Fruit fly (Drosophila melanogaster) whole organism, prepupa: ENCODE measurements around the gene wb.

Experiments
- Blimp-1 ChIP-seq: fragments of 200-800 bp; sonication (Bioruptor generic); optimal IDR thresholded peaks from 3 replicates; lab custom pipeline; 2017; ENCODE audit warnings: missing biosample characterization, missing genetic modification characterization, mild to moderate bottlenecking, moderate library complexity, missing genetic modification reagents
- CG10631 ChIP-seq: fragments of 200-800 bp; sonication (Bioruptor generic); optimal IDR thresholded peaks from 2 replicates; lab custom pipeline; 2016; ENCODE audit warnings: missing biosample characterization, missing genetic modification characterization
- CG15336 ChIP-seq: fragments of 200-800 bp; sonication (Bioruptor generic); IDR thresholded peaks from 2 replicates; pipeline ENCODE4 v1.3.6; 2022; ENCODE audit warnings: missing biosample characterization, missing genetic modification characterization
- CG1621 ChIP-seq: fragments of 200-800 bp; sonication (Bioruptor generic); optimal IDR thresholded peaks from 3 replicates; lab custom pipeline; 2018; ENCODE audit warnings: missing biosample characterization, mild to moderate bottlenecking, missing genetic modification characterization
- CG16779 ChIP-seq: fragments of 200-800 bp; sonication (Bioruptor generic); optimal IDR thresholded peaks from 3 replicates; lab custom pipeline; 2017; ENCODE audit warnings: missing biosample characterization, mild to moderate bottlenecking, missing genetic modification characterization
- CG3032 ChIP-seq: fragments of 200-800 bp; optimal IDR thresholded peaks from 2 replicates; lab custom pipeline; 2019; ENCODE audit warnings: missing biosample characterization, mild to moderate bottlenecking, missing genetic modification characterization, moderate library complexity
- CG32006 ChIP-seq: fragments of 200-800 bp; sonication (Bioruptor generic); optimal IDR thresholded peaks from 3 replicates; lab custom pipeline; 2017; ENCODE audit warnings: missing biosample characterization, mild to moderate bottlenecking, missing genetic modification characterization
- CG3919 ChIP-seq: fragments of 200-800 bp; sonication (Bioruptor generic); optimal IDR thresholded peaks from 3 replicates; lab custom pipeline; 2016; ENCODE audit warnings: missing biosample characterization, missing genetic modification characterization
- CG4318 ChIP-seq: fragments of 200-800 bp; sonication (Bioruptor generic); optimal IDR thresholded peaks from 3 replicates; lab custom pipeline; 2017; ENCODE audit warnings: missing biosample characterization, mild to moderate bottlenecking, missing genetic modification characterization
- CG6163 ChIP-seq: fragments of 200-800 bp; sonication (Bioruptor generic); IDR thresholded peaks from 3 replicates; pipeline ENCODE4 v1.3.6; 2022; ENCODE audit warnings: missing biosample characterization, missing genetic modification characterization
- CG6276 ChIP-seq: fragments of 200-800 bp; sonication (Bioruptor generic); optimal IDR thresholded peaks from 2 replicates; lab custom pipeline; 2017; ENCODE audit warnings: missing biosample characterization, mild to moderate bottlenecking, missing genetic modification characterization
- CG6792 ChIP-seq: fragments of 200-800 bp; sonication (Bioruptor generic); optimal IDR thresholded peaks from 3 replicates; lab custom pipeline; 2016; ENCODE audit warnings: missing biosample characterization, missing genetic modification characterization
- CG8119 ChIP-seq: fragments of 200-800 bp; sonication (Bioruptor generic); IDR thresholded peaks from 3 replicates; pipeline ENCODE4 v1.3.6; 2022; ENCODE audit warnings: missing biosample characterization, missing genetic modification characterization
- CG8319 ChIP-seq: fragments of 200-800 bp; sonication (Bioruptor generic); optimal IDR thresholded peaks from 3 replicates; lab custom pipeline; 2016; ENCODE audit warnings: missing biosample characterization, missing genetic modification characterization
- CG8632 ChIP-seq: fragments of 200-800 bp; sonication (Bioruptor generic); optimal IDR thresholded peaks from 3 replicates; lab custom pipeline; 2016; ENCODE audit warnings: missing biosample characterization, missing genetic modification characterization
- Eip78C ChIP-seq: fragments of 200-800 bp; sonication (Bioruptor generic); peaks from one replicate; lab custom pipeline; 2016; ENCODE audit warnings: missing biosample characterization, missing genetic modification characterization
- Ets96B ChIP-seq: fragments of 200-800 bp; optimal IDR thresholded peaks from 2 replicates; lab custom pipeline; 2019; ENCODE audit warnings: missing biosample characterization, mild to moderate bottlenecking, missing genetic modification characterization, moderate library complexity
- Gug ChIP-seq: fragments of 200-800 bp; sonication (Bioruptor generic); IDR thresholded peaks from 2 replicates; pipeline ENCODE4 v1.3.6; 2022; ENCODE audit warnings: missing biosample characterization, missing genetic modification characterization
- Hr39 ChIP-seq: fragments of 200-800 bp; sonication (Bioruptor generic); optimal IDR thresholded peaks from 2 replicates; lab custom pipeline; 2016; ENCODE audit warnings: missing biosample characterization, missing genetic modification characterization
- Hr4 ChIP-seq: fragments of 200-800 bp; sonication (Bioruptor generic); optimal IDR thresholded peaks from 3 replicates; lab custom pipeline; 2016; ENCODE audit warnings: missing biosample characterization, missing genetic modification characterization
- Lpt ChIP-seq: fragments of 200-800 bp; sonication (Bioruptor generic); optimal IDR thresholded peaks from 3 replicates; lab custom pipeline; 2016; ENCODE audit warnings: missing biosample characterization, missing genetic modification characterization
- Met ChIP-seq: fragments of 200-800 bp; sonication (Bioruptor generic); optimal IDR thresholded peaks from 3 replicates; lab custom pipeline; 2016; ENCODE audit warnings: missing biosample characterization, missing genetic modification characterization
- OdsH ChIP-seq: fragments of 200-800 bp; sonication (Bioruptor generic); optimal IDR thresholded peaks from 3 replicates; lab custom pipeline; 2016; ENCODE audit warnings: missing biosample characterization, missing genetic modification characterization
- Sox102F ChIP-seq: fragments of 200-800 bp; sonication (Bioruptor generic); optimal IDR thresholded peaks from 2 replicates; lab custom pipeline; 2016; ENCODE audit warnings: missing biosample characterization, mild to moderate bottlenecking, missing genetic modification characterization
- Sox14 ChIP-seq: fragments of 200-800 bp; sonication (Bioruptor generic); optimal IDR thresholded peaks from 3 replicates; lab custom pipeline; 2016; ENCODE audit warnings: missing biosample characterization, missing genetic modification characterization
- Sox15 ChIP-seq: fragments of 200-800 bp; sonication (Bioruptor generic); optimal IDR thresholded peaks from 3 replicates; lab custom pipeline; 2016; ENCODE audit warnings: missing biosample characterization, missing genetic modification characterization
- achi ChIP-seq: fragments of 200-800 bp; sonication (Bioruptor generic); optimal IDR thresholded peaks from 3 replicates; lab custom pipeline; 2016; ENCODE audit warnings: missing biosample characterization, missing genetic modification characterization
- dac ChIP-seq: fragments of 200-800 bp; sonication (Bioruptor generic); optimal IDR thresholded peaks from 2 replicates; lab custom pipeline; 2017; ENCODE audit warnings: missing biosample characterization, mild to moderate bottlenecking, missing genetic modification characterization
- eg ChIP-seq: fragments of 200-800 bp; sonication (Bioruptor generic); IDR thresholded peaks from 3 replicates; pipeline ENCODE4 v1.3.6; 2022; ENCODE audit warnings: missing biosample characterization, missing genetic modification characterization
- fd85E ChIP-seq: fragments of 200-800 bp; sonication (Bioruptor generic); optimal IDR thresholded peaks from 3 replicates; lab custom pipeline; 2016; ENCODE audit warnings: missing biosample characterization, missing genetic modification characterization
- fkh ChIP-seq: fragments of 200-800 bp; sonication (Bioruptor generic); optimal IDR thresholded peaks from 3 replicates; lab custom pipeline; 2017; ENCODE audit warnings: missing biosample characterization, mild to moderate bottlenecking, missing genetic modification characterization, moderate library complexity
- pdm3 ChIP-seq: fragments of 200-800 bp; sonication (Bioruptor generic); optimal IDR thresholded peaks from 3 replicates; lab custom pipeline; 2016; ENCODE audit warnings: missing biosample characterization, missing genetic modification characterization
- salr ChIP-seq, 2 experiments: fragments of 200-800 bp; sonication (Bioruptor generic); optimal IDR thresholded peaks; 3 replicates each; lab custom pipeline; 2016 to 2018; ENCODE audit warnings: missing biosample characterization in 2 of 2, missing genetic modification characterization in 2 of 2, mild to moderate bottlenecking in 1 of 2
- spab ChIP-seq: fragments of 200-800 bp; sonication (Bioruptor generic); optimal IDR thresholded peaks from 2 replicates; lab custom pipeline; 2017; ENCODE audit warnings: missing biosample characterization, mild to moderate bottlenecking, missing genetic modification characterization, missing genetic modification reagents
- svp ChIP-seq: fragments of 200-800 bp; sonication (Bioruptor generic); peaks from one replicate; lab custom pipeline; 2016; ENCODE audit warnings: missing biosample characterization, missing genetic modification characterization
- topi ChIP-seq: fragments of 200-800 bp; sonication (Bioruptor generic); optimal IDR thresholded peaks from 3 replicates; lab custom pipeline; 2016; ENCODE audit warnings: missing biosample characterization, missing genetic modification characterization
- vri ChIP-seq: fragments of 200-800 bp; sonication (Bioruptor generic); optimal IDR thresholded peaks from 3 replicates; lab custom pipeline; 2016; ENCODE audit warnings: missing biosample characterization, mild to moderate bottlenecking, missing genetic modification characterization

The wb gene

DNA sequence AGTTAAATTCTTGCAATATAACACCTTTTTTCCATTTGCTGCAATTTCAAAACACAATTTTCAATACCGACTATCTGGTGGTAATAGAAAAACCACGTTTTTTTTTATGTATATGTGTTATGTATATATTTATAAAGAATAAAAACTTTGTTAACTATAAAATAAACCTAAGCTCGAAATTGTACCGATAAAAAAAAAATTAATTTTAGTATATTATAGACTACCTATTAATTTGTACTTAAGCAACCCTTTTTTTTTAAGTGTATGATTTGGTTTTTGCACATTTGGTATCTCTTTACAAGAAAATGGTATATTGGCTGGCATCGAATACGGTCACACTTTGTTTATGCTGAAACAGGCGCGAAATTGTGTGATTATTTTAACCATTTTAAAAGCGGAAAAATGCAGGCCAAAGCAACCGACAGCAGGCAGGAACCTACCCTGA lies 98.9 kb downstream of the wb start, which contains the start of gene spel1 (continued):
- TF ChIP-seq Met (GFP tag; lab: Kevin White, UChicago) (peak; percentile 63), Ets96B (tag; lab: Kevin White, UChicago) (peak; percentile 74), eg (GFP tag; lab: Robert Waterston, UW) (peak; percentile 86), CG1621 (no peak), topi (GFP tag; lab: Kevin White, UChicago) (peak; percentile 32), CG8319 (GFP tag; lab: Kevin White, UChicago) (no peak), CG6276 (GFP tag; lab: Kevin White, UChicago) (peak; percentile 68), Gug (GFP tag; lab: Robert Waterston, UW) (peak; percentile 78), salr (GFP tag; optimal IDR thresholded peaks at IDR 0.05; lab: Kevin White, UChicago) (peak in 1 of 2 experiments; percentile 53), fd85E (GFP tag; lab: Kevin White, UChicago) (no peak), CG10631 (GFP tag; lab: Kevin White, UChicago) (peak; percentile 78), Sox15 (GFP tag; lab: Kevin White, UChicago) (peak; percentile 30), CG6163 (GFP tag; lab: Robert Waterston, UW) (peak; percentile 72), CG8119 (GFP tag; lab: Robert Waterston, UW) (peak; percentile 84), Lpt (GFP tag; lab: Kevin White, UChicago) (peak; percentile 58)

DNA sequence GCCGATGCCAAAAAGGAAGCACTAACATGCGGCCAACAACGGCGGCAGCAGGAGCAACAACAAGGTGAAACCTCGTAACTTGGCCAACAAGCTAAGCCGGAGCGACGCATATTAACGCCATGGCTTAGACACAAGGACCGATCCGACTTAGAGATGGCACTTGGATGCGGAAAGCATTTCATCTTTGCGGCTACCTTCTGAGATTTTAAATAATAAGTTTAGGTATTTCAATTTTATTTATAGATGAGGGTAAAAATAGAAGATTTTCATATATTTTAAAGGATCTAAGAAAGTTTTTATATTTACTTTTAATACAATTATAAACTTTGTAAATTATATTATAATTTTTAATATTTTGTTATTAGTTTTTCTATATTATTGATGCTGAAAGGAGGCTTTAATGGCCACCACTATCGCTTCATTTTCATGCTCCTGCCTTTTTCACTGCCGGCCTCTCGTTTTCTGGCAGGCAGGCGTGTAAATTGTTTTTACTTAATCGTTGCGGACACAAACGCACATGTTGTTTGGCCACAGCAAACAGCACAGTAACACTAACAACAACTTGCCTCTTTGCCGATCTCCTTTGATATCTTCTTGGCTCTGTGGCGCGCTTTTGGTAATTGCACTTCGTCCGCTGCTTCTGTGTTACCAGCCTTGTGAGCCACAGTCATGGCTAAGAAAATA lies 103.9 kb downstream of the wb start:
- TF ChIP-seq Eip78C (GFP tag; lab: Kevin White, UChicago) = peak; percentile 80
- peak; percentile 15; the same call in 1 of the 3 replicates for TF ChIP-seq CG6163 (GFP tag; lab: Robert Waterston, UW)
- TF ChIP-seq CG10631 (GFP tag; lab: Kevin White, UChicago) = peak; percentile 33
- TF ChIP-seq Blimp-1 (GFP tag; lab: Kevin White, UChicago) = no peak
- TF ChIP-seq topi (GFP tag; lab: Kevin White, UChicago) = peak; percentile 21
- no peak for TF ChIP-seq spab (GFP tag; lab: Kevin White, UChicago)
- TF ChIP-seq dac = peak; percentile 13
- no peak for TF ChIP-seq pdm3 (GFP tag; lab: Kevin White, UChicago)
- peak; percentile 31 for TF ChIP-seq Sox102F (GFP tag; lab: Kevin White, UChicago)
- TF ChIP-seq CG3919 (GFP tag; lab: Kevin White, UChicago) = peak; percentile 51
- TF ChIP-seq Sox14 (GFP tag; lab: Kevin White, UChicago) = peak; percentile 21
- no peak for TF ChIP-seq svp (GFP tag; lab: Kevin White, UChicago)
- peak; percentile 83 for TF ChIP-seq CG8119 (GFP tag; lab: Robert Waterston, UW)
- peak; percentile 53 for TF ChIP-seq Met (GFP tag; lab: Kevin White, UChicago)
- peak; percentile 42 for TF ChIP-seq Ets96B (tag; lab: Kevin White, UChicago)
- peak; percentile 19 for TF ChIP-seq CG3032 (tag; lab: Kevin White, UChicago)
- TF ChIP-seq CG16779 (tag; lab: Kevin White, UChicago) = peak; percentile 6
- TF ChIP-seq CG15336 (GFP tag; lab: Robert Waterston, UW) = peak; percentile 80
- TF ChIP-seq OdsH = peak; percentile 38
- TF ChIP-seq Hr4 = peak; percentile 25
- peak; percentile 80 for TF ChIP-seq eg (GFP tag; lab: Robert Waterston, UW)
- no peak for TF ChIP-seq fkh (GFP tag; lab: Kevin White, UChicago)
- no peak for TF ChIP-seq CG8632 (GFP tag; lab: Kevin White, UChicago)
- TF ChIP-seq CG6792 (GFP tag; lab: Kevin White, UChicago) = peak; percentile 15
- no peak for TF ChIP-seq Hr39 (GFP tag; lab: Kevin White, UChicago)
- no peak for TF ChIP-seq fd85E (GFP tag; lab: Kevin White, UChicago)
- peak; percentile 72 for TF ChIP-seq CG32006 (GFP tag; lab: Kevin White, UChicago)
- peak; percentile 7 for TF ChIP-seq achi
- TF ChIP-seq CG6276 (GFP tag; lab: Kevin White, UChicago) = peak; percentile 10
- TF ChIP-seq CG4318 = peak; percentile 55
- no peak for TF ChIP-seq vri (GFP tag; lab: Kevin White, UChicago)
- TF ChIP-seq, all 60 proteins: peak for 22
